Worm (Caenorhabditis elegans): ENCODE measurements around the gene M01B2.8.
A peak's percentile ranks its signal among the peaks of the same experiment; 100 is the strongest.

The M01B2.8 gene

ce11 chrV:15226206-15226605, 33.8 kb upstream of the M01B2.8 start:
- TF ChIP-seq ref-2 (tag; optimal IDR thresholded peaks at IDR 0.05) (no peak), elt-4 (tag; optimal IDR thresholded peaks at IDR 0.05) (no peak), elt-2 (tag; optimal IDR thresholded peaks at IDR 0.05) (peak; percentile 95)

- TF ChIP-seq ceh-45 (GFP tag; IDR thresholded peaks at IDR 0.05), result no peak
- no peak for TF ChIP-seq ceh-22 (tag; optimal IDR thresholded peaks at IDR 0.05)
- TF ChIP-seq K09A11.1 (tag; optimal IDR thresholded peaks at IDR 0.05; ENCODE audit: insufficient read depth), result no peak
- no peak for TF ChIP-seq ceh-34 (tag; optimal IDR thresholded peaks at IDR 0.05)
- TF ChIP-seq dve-1 (tag; optimal IDR thresholded peaks at IDR 0.05), result no peak
- TF ChIP-seq hlh-8 (tag; optimal IDR thresholded peaks at IDR 0.05), result no peak
- TF ChIP-seq nhr-11 (tag; optimal IDR thresholded peaks at IDR 0.05), result no peak
- no peak for TF ChIP-seq pros-1 (tag; optimal IDR thresholded peaks at IDR 0.05)
- TF ChIP-seq ama-1 (optimal IDR thresholded peaks at IDR 0.05), result no peak
- no peak for TF ChIP-seq unc-86 (tag; optimal IDR thresholded peaks at IDR 0.05)
- no peak for TF ChIP-seq ceh-30 (tag; optimal IDR thresholded peaks at IDR 0.05)
- TF ChIP-seq lim-6 (tag; optimal IDR thresholded peaks at IDR 0.05), result no peak
- no peak for TF ChIP-seq ceh-18 (tag; optimal IDR thresholded peaks at IDR 0.05)
- TF ChIP-seq gmeb-2 (tag; optimal IDR thresholded peaks at IDR 0.05), result no peak
- no peak for TF ChIP-seq pag-3 (tag; optimal IDR thresholded peaks at IDR 0.05; ENCODE audit: borderline replicate concordance)
- no peak for TF ChIP-seq unc-3 (GFP tag; conservative IDR thresholded peaks at IDR 0.05)
- no peak for TF ChIP-seq unc-3 (tag; optimal IDR thresholded peaks at IDR 0.05)
- TF ChIP-seq ceh-2 (tag; optimal IDR thresholded peaks at IDR 0.05), result no peak
- no peak for TF ChIP-seq hlh-30 (tag; optimal IDR thresholded peaks at IDR 0.05; ENCODE audit: insufficient read depth)
- no peak for TF ChIP-seq tbx-7 (tag; optimal IDR thresholded peaks at IDR 0.05)
Observed at ce11 chrV:15230243-15230642, 29.8 kb upstream of the M01B2.8 start, which contains the start of gene srw-15. Gene srw-15 (plus strand): TSS chrV:15230543.

- no peak for TF ChIP-seq ets-4 (tag; optimal IDR thresholded peaks at IDR 0.05)
Observed at ce11 chrV:15232200-15232599, 27.8 kb upstream of the M01B2.8 start, which contains the start of gene srw-13. Gene srw-13 (plus strand): TSS chrV:15232500.

- TF ChIP-seq ceh-14 (tag; optimal IDR thresholded peaks at IDR 0.05) (no peak), elt-2 (tag; optimal IDR thresholded peaks at IDR 0.05) (no peak), ceh-31 (tag; optimal IDR thresholded peaks at IDR 0.05) (no peak), pqm-1 (tag; optimal IDR thresholded peaks at IDR 0.05) (no peak), fkh-6 (tag; optimal IDR thresholded peaks at IDR 0.05) (no peak), pha-4 (tag; optimal IDR thresholded peaks at IDR 0.05) (no peak), ceh-9 (tag; optimal IDR thresholded peaks at IDR 0.05) (no peak), nfya-1 (tag; optimal IDR thresholded peaks at IDR 0.05) (no peak), K09A11.1 (tag; optimal IDR thresholded peaks at IDR 0.05; ENCODE audit: insufficient read depth) (no peak), ref-2 (tag; optimal IDR thresholded peaks at IDR 0.05) (no peak), ceh-2 (tag; optimal IDR thresholded peaks at IDR 0.05) (no peak)
Observed at ce11 chrV:15235661-15236060, 24.3 kb upstream of the M01B2.8 start, which contains the start of gene nhr-164. Gene nhr-164 (minus strand): TSS chrV:15235761.

- TF ChIP-seq pros-1 (tag; optimal IDR thresholded peaks at IDR 0.05) (no peak), mec-3 (tag; optimal IDR thresholded peaks at IDR 0.05; ENCODE audit: borderline replicate concordance) (no peak), sox-4 (tag; optimal IDR thresholded peaks at IDR 0.05) (no peak), C38D4.7 (GFP tag; optimal IDR thresholded peaks at IDR 0.05) (no peak), ceh-45 (GFP tag; IDR thresholded peaks at IDR 0.05) (no peak), ceh-24 (tag; optimal IDR thresholded peaks at IDR 0.05) (no peak), npax-4 (tag; optimal IDR thresholded peaks at IDR 0.05) (no peak), elt-4 (tag; optimal IDR thresholded peaks at IDR 0.05) (no peak), hlh-30 (tag; optimal IDR thresholded peaks at IDR 0.05; ENCODE audit: insufficient read depth) (no peak), tbx-2 (tag; optimal IDR thresholded peaks at IDR 0.05) (no peak), dmd-4 (tag; optimal IDR thresholded peaks at IDR 0.05; ENCODE audit: borderline replicate concordance) (no peak), ref-2 (tag; optimal IDR thresholded peaks at IDR 0.05) (no peak), ceh-2 (tag; optimal IDR thresholded peaks at IDR 0.05) (no peak), che-1 (tag; optimal IDR thresholded peaks at IDR 0.05) (no peak), hlh-6 (tag; optimal IDR thresholded peaks at IDR 0.05) (no peak)
Observed at ce11 chrV:15238552-15238951, 21.5 kb upstream of the M01B2.8 start, which contains the start of gene srw-12. Gene srw-12 (minus strand): TSS chrV:15238652.

Data from whole organism, late embryonic.